Fruit fly (Drosophila melanogaster): ENCODE measurements around the gene Sil1.
A peak's percentile ranks its signal among the peaks of the same experiment; 100 is the strongest.

DNA sequence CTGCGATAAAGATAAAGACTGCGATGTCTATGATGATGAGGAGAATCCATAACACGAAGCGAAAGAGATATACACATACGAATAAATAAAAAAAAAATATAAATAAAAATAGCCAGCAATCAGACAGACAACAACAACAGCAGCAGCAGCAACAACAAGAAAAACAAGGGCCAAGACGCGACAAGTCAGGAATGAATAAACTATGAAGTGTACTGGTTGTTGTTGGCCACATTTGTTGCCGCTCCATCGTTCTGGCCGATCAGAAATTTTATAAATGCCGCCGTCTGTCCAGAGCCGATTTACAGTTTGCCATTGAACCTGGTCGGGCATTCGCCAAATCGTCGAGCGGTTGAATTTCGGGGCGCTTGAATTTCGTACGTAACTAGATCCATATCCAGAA is 2.0 kb upstream of the Sil1 start, which contains the start of gene Jhbp7:
- TF ChIP-seq CG14655 (GFP tag; optimal IDR thresholded peaks at IDR 0.05): no peak
- no peak for TF ChIP-seq gl (tag; optimal IDR thresholded peaks at IDR 0.05)
- no peak for TF ChIP-seq fd96Ca (GFP tag; IDR thresholded peaks at IDR 0.05)
- TF ChIP-seq CG34367 (tag; optimal IDR thresholded peaks at IDR 0.05): no peak
- TF ChIP-seq Pif1B (GFP tag; optimal IDR thresholded peaks at IDR 0.05): no peak
- peak; percentile 81 for TF ChIP-seq EcR (GFP tag; optimal IDR thresholded peaks at IDR 0.05)
- no peak for TF ChIP-seq CG9948 (tag; optimal IDR thresholded peaks at IDR 0.05)
- no peak for TF ChIP-seq CG10348 (GFP tag; IDR thresholded peaks at IDR 0.05)
- no peak for TF ChIP-seq CG4496 (GFP tag; IDR thresholded peaks at IDR 0.05)
- no peak for TF ChIP-seq rn (GFP tag; IDR thresholded peaks at IDR 0.05)
